Fruit fly (Drosophila melanogaster): ENCODE measurements around the gene CG18596.

CG18596 gene

dm6 chr3R:22375674-22376073, at the start of gene CG18596:
Gene CG18596 (plus strand): TSS chr3R:22375923.
- TF ChIP-seq psq (optimal IDR thresholded peaks at IDR 0.05) = no peak
- TF ChIP-seq ttk (optimal IDR thresholded peaks at IDR 0.05) = no peak
- no peak for TF ChIP-seq insv (optimal IDR thresholded peaks at IDR 0.05)
- TF ChIP-seq Sin3A (optimal IDR thresholded peaks at IDR 0.05) = no peak
- TF ChIP-seq h (optimal IDR thresholded peaks at IDR 0.05) = no peak
- TF ChIP-seq Myc (optimal IDR thresholded peaks at IDR 0.05) = no peak

- no peak for TF ChIP-seq Myc (optimal IDR thresholded peaks at IDR 0.05)
- TF ChIP-seq insv (optimal IDR thresholded peaks at IDR 0.05) = no peak
- no peak for TF ChIP-seq ttk (optimal IDR thresholded peaks at IDR 0.05)
- TF ChIP-seq Sin3A (optimal IDR thresholded peaks at IDR 0.05) = no peak
- no peak for TF ChIP-seq psq (optimal IDR thresholded peaks at IDR 0.05)
- no peak for TF ChIP-seq h (optimal IDR thresholded peaks at IDR 0.05)
These were observed 46.9 kb upstream of the CG18596 start, which contains the start of gene CG7080 for dm6 chr3R:22328665-22329350. Gene CG7080 (plus strand): TSS chr3R:22329300.

- TF ChIP-seq h (optimal IDR thresholded peaks at IDR 0.05) = no peak
- TF ChIP-seq psq (optimal IDR thresholded peaks at IDR 0.05) = no peak
- no peak for TF ChIP-seq Myc (optimal IDR thresholded peaks at IDR 0.05)
- TF ChIP-seq Sin3A (optimal IDR thresholded peaks at IDR 0.05) = no peak
- TF ChIP-seq ttk (optimal IDR thresholded peaks at IDR 0.05) = no peak
- no peak for TF ChIP-seq insv (optimal IDR thresholded peaks at IDR 0.05)
These were observed 45.1 kb upstream of the CG18596 start, which contains the start of gene CG33721 for dm6 chr3R:22330512-22331119. Gene CG33721 (plus strand): TSS chr3R:22331069.

dm6 chr3R:22331691-22332090, 44.0 kb upstream of the CG18596 start, which contains the start of gene CG13862:
Gene CG13862 (plus strand): TSS chr3R:22331991.
- no peak for TF ChIP-seq ttk (optimal IDR thresholded peaks at IDR 0.05)
- TF ChIP-seq psq (optimal IDR thresholded peaks at IDR 0.05) = no peak
- TF ChIP-seq h (optimal IDR thresholded peaks at IDR 0.05) = no peak

- TF ChIP-seq psq (optimal IDR thresholded peaks at IDR 0.05) (no peak), h (optimal IDR thresholded peaks at IDR 0.05) (no peak), insv (optimal IDR thresholded peaks at IDR 0.05) (no peak), ttk (optimal IDR thresholded peaks at IDR 0.05) (no peak), Sin3A (optimal IDR thresholded peaks at IDR 0.05) (no peak), Myc (optimal IDR thresholded peaks at IDR 0.05) (no peak)
These were observed 41.7 kb upstream of the CG18596 start, which contains the start of gene CG5391 for dm6 chr3R:22334050-22334449. Gene CG5391 (minus strand): TSS chr3R:22334150.

dm6 chr3R:22339510-22339909, 36.2 kb upstream of the CG18596 start:
- TF ChIP-seq psq (optimal IDR thresholded peaks at IDR 0.05) (no peak), insv (optimal IDR thresholded peaks at IDR 0.05) (no peak), ttk (optimal IDR thresholded peaks at IDR 0.05) (no peak), Sin3A (optimal IDR thresholded peaks at IDR 0.05) (no peak), h (optimal IDR thresholded peaks at IDR 0.05) (no peak), Myc (optimal IDR thresholded peaks at IDR 0.05) (no peak)

- TF ChIP-seq insv (optimal IDR thresholded peaks at IDR 0.05) (no peak), Sin3A (optimal IDR thresholded peaks at IDR 0.05) (no peak), ttk (optimal IDR thresholded peaks at IDR 0.05) (no peak), h (optimal IDR thresholded peaks at IDR 0.05) (no peak), psq (optimal IDR thresholded peaks at IDR 0.05) (no peak), Myc (optimal IDR thresholded peaks at IDR 0.05) (no peak)
These were observed 35.5 kb upstream of the CG18596 start, which contains the start of gene CG5388 for dm6 chr3R:22340207-22340606. Gene CG5388 (minus strand): TSS chr3R:22340307.

dm6 chr3R:22341652-22342051, 34.1 kb upstream of the CG18596 start:
- TF ChIP-seq h (optimal IDR thresholded peaks at IDR 0.05) = no peak

- TF ChIP-seq ttk (optimal IDR thresholded peaks at IDR 0.05) = no peak
- TF ChIP-seq Myc (optimal IDR thresholded peaks at IDR 0.05) = no peak
- no peak for TF ChIP-seq h (optimal IDR thresholded peaks at IDR 0.05)
- TF ChIP-seq psq (optimal IDR thresholded peaks at IDR 0.05) = no peak
- no peak for TF ChIP-seq insv (optimal IDR thresholded peaks at IDR 0.05)
- TF ChIP-seq Sin3A (optimal IDR thresholded peaks at IDR 0.05) = no peak
These were observed 33.6 kb upstream of the CG18596 start, which contains the start of gene CG5386 for dm6 chr3R:22342151-22342550. Gene CG5386 (minus strand): TSS chr3R:22342251.

- TF ChIP-seq h (optimal IDR thresholded peaks at IDR 0.05) = no peak
- TF ChIP-seq insv (optimal IDR thresholded peaks at IDR 0.05) = no peak
- no peak for TF ChIP-seq ttk (optimal IDR thresholded peaks at IDR 0.05)
- no peak for TF ChIP-seq Sin3A (optimal IDR thresholded peaks at IDR 0.05)
- TF ChIP-seq psq (optimal IDR thresholded peaks at IDR 0.05) = no peak
- TF ChIP-seq Myc (optimal IDR thresholded peaks at IDR 0.05) = no peak
These were observed 33.0 kb upstream of the CG18596 start for dm6 chr3R:22342708-22343107.

- TF ChIP-seq ttk (optimal IDR thresholded peaks at IDR 0.05) = no peak
- no peak for TF ChIP-seq h (optimal IDR thresholded peaks at IDR 0.05)
- TF ChIP-seq Myc (optimal IDR thresholded peaks at IDR 0.05) = no peak
- TF ChIP-seq insv (optimal IDR thresholded peaks at IDR 0.05) = no peak
- no peak for TF ChIP-seq Sin3A (optimal IDR thresholded peaks at IDR 0.05)
- TF ChIP-seq psq (optimal IDR thresholded peaks at IDR 0.05) = no peak
These were observed 24.3 kb upstream of the CG18596 start, which contains the start of gene rdhB for dm6 chr3R:22351396-22351795. Gene rdhB (plus strand): TSS chr3R:22351696.
